Fruit fly (Drosophila melanogaster) whole organism, embryonic: ENCODE measurements around the gene frm.

Experiments
- B-H2 ChIP-seq: fragments of 200-800 bp; sonication (Bioruptor generic); optimal IDR thresholded peaks from 2 replicates; lab custom pipeline; 2018; ENCODE audit warnings: missing biosample characterization, mild to moderate bottlenecking, missing genetic modification characterization
- Bteb2 ChIP-seq: fragments of 200-800 bp; sonication (Bioruptor generic); optimal IDR thresholded peaks from 2 replicates; lab custom pipeline; 2016; ENCODE audit warnings: missing biosample characterization, missing genetic modification characterization
- CG10147 ChIP-seq: fragments of 200-800 bp; sonication (Bioruptor generic); optimal IDR thresholded peaks from 2 replicates; lab custom pipeline; 2019; ENCODE audit warnings: missing biosample characterization, mild to moderate bottlenecking, missing genetic modification characterization, moderate library complexity
- CG10654 ChIP-seq: fragments of 200-800 bp; sonication (Bioruptor generic); optimal IDR thresholded peaks from 2 replicates; lab custom pipeline; 2016; ENCODE audit warnings: missing biosample characterization, missing genetic modification characterization
- CG11247 ChIP-seq: fragments of 200-800 bp; sonication (Bioruptor generic); IDR thresholded peaks from 2 replicates; pipeline ENCODE4 v1.3.6; 2022; ENCODE audit warnings: missing biosample characterization, missing genetic modification characterization
- CG11456 ChIP-seq: fragments of 200-800 bp; sonication (Bioruptor generic); IDR thresholded peaks from 3 replicates; pipeline ENCODE4 v1.3.6; 2022; ENCODE audit warnings: missing biosample characterization, missing genetic modification characterization
- CG12071 ChIP-seq: fragments of 200-800 bp; sonication (Bioruptor generic); optimal IDR thresholded peaks from 3 replicates; lab custom pipeline; 2018; ENCODE audit warnings: missing biosample characterization, mild to moderate bottlenecking, missing genetic modification characterization
- CG13296 ChIP-seq: fragments of 200-800 bp; sonication (Bioruptor generic); optimal IDR thresholded peaks from 3 replicates; lab custom pipeline; 2018; ENCODE audit warnings: missing biosample characterization, mild to moderate bottlenecking, missing genetic modification characterization
- CG15696 ChIP-seq: fragments of 200-800 bp; sonication (Bioruptor generic); optimal IDR thresholded peaks from 2 replicates; lab custom pipeline; 2019; ENCODE audit warnings: missing biosample characterization, mild to moderate bottlenecking, missing genetic modification characterization, moderate library complexity
- CG16863 ChIP-seq: fragments of 200-800 bp; sonication (Bioruptor generic); optimal IDR thresholded peaks from 3 replicates; lab custom pipeline; 2016; ENCODE audit warnings: missing biosample characterization, missing genetic modification characterization
- CG17359 ChIP-seq: fragments of 200-800 bp; sonication (Bioruptor generic); optimal IDR thresholded peaks from 3 replicates; lab custom pipeline; 2018; ENCODE audit warnings: missing biosample characterization, mild to moderate bottlenecking, missing genetic modification characterization, moderate library complexity
- CG18764 ChIP-seq: fragments of 200-800 bp; sonication (Bioruptor generic); optimal IDR thresholded peaks from 3 replicates; lab custom pipeline; 2016; ENCODE audit warnings: missing biosample characterization, missing genetic modification characterization
- CG32767 ChIP-seq: fragments of 200-800 bp; sonication (Bioruptor generic); IDR thresholded peaks from 2 replicates; pipeline ENCODE4 v1.3.6; 2022; ENCODE audit warnings: missing biosample characterization, missing genetic modification characterization
- CG3995 ChIP-seq: fragments of 200-800 bp; sonication (Bioruptor generic); optimal IDR thresholded peaks from 3 replicates; lab custom pipeline; 2016; ENCODE audit warnings: missing biosample characterization, missing genetic modification characterization
- CG4424 ChIP-seq: fragments of 200-800 bp; sonication (Bioruptor generic); optimal IDR thresholded peaks from 3 replicates; lab custom pipeline; 2016; ENCODE audit warnings: missing biosample characterization, missing genetic modification characterization
- CG6813 ChIP-seq: fragments of 200-800 bp; sonication (Bioruptor generic); optimal IDR thresholded peaks from 2 replicates; lab custom pipeline; 2017; ENCODE audit warnings: missing biosample characterization, missing genetic modification characterization, mild to moderate bottlenecking, moderate library complexity, missing genetic modification reagents
- CG8924 ChIP-seq: fragments of 200-800 bp; optimal IDR thresholded peaks from 3 replicates; lab custom pipeline; 2019; ENCODE audit warnings: missing biosample characterization, mild to moderate bottlenecking, missing genetic modification characterization, moderate library complexity
- CG9437 ChIP-seq: fragments of 200-800 bp; sonication (Bioruptor generic); optimal IDR thresholded peaks from 2 replicates; lab custom pipeline; 2018; ENCODE audit warnings: missing biosample characterization, mild to moderate bottlenecking, missing genetic modification characterization
- CG9609 ChIP-seq: fragments of 200-800 bp; sonication (Bioruptor generic); optimal IDR thresholded peaks from 3 replicates; lab custom pipeline; 2016; ENCODE audit warnings: missing biosample characterization, missing genetic modification characterization
- D19B ChIP-seq: fragments of 200-800 bp; sonication (Bioruptor generic); optimal IDR thresholded peaks from 2 replicates; lab custom pipeline; 2017; ENCODE audit warnings: missing biosample characterization, mild to moderate bottlenecking, missing genetic modification characterization
- Doc3 ChIP-seq: fragments of 200-800 bp; sonication (Bioruptor generic); IDR thresholded peaks from 3 replicates; pipeline ENCODE4 v1.3.6; 2022; ENCODE audit warnings: missing biosample characterization, missing genetic modification characterization; ENCODE audit not compliant: partially characterized antibody
- Ets65A ChIP-seq: fragments of 200-800 bp; sonication (Bioruptor generic); peaks from one replicate; lab custom pipeline; 2016; ENCODE audit warnings: missing biosample characterization, missing genetic modification characterization
- H15 ChIP-seq: fragments of 200-800 bp; sonication (Bioruptor generic); IDR thresholded peaks from 3 replicates; pipeline ENCODE4 v1.3.6; 2022; ENCODE audit warnings: missing biosample characterization, missing genetic modification characterization
- HHEX ChIP-seq: fragments of 200-800 bp; sonication (Bioruptor generic); optimal IDR thresholded peaks from 3 replicates; lab custom pipeline; 2017; ENCODE audit warnings: missing biosample characterization, mild to moderate bottlenecking, missing genetic modification characterization, missing genetic modification reagents
- HmgZ ChIP-seq: fragments of 200-800 bp; sonication (Bioruptor generic); optimal IDR thresholded peaks from 2 replicates; lab custom pipeline; 2018; ENCODE audit warnings: missing biosample characterization, mild to moderate bottlenecking, missing genetic modification characterization
- Hmr ChIP-seq: fragments of 200-800 bp; sonication (Bioruptor generic); optimal IDR thresholded peaks from 3 replicates; lab custom pipeline; 2017; ENCODE audit warnings: mild to moderate bottlenecking, missing biosample characterization, missing genetic modification reagents, missing genetic modification characterization
- Hr51 ChIP-seq, 2 experiments: fragments of 200-800 bp; sonication (Bioruptor generic); optimal IDR thresholded peaks; 2 replicates in 1 of 2; 3 replicates in 1 of 2; lab custom pipeline; 2016 to 2018; ENCODE audit warnings: missing biosample characterization in 2 of 2, missing genetic modification characterization in 2 of 2, mild to moderate bottlenecking in 1 of 2, moderate library complexity in 1 of 2
- Hr78 ChIP-seq, 2 experiments: fragments of 200-800 bp in 1 of 2; fragments of >200 bp in 1 of 2; sonication (Bioruptor generic) in 1 of 2; optimal IDR thresholded peaks; 2 replicates each; lab custom pipeline; 2017 to 2019; ENCODE audit warnings: missing biosample characterization in 2 of 2, missing genetic modification characterization in 2 of 2, mild to moderate bottlenecking in 1 of 2, moderate library complexity in 1 of 2
- Max ChIP-seq: fragments of 200-800 bp; sonication (Bioruptor generic); optimal IDR thresholded peaks from 2 replicates; lab custom pipeline; 2016; ENCODE audit warnings: missing biosample characterization, mild to moderate bottlenecking, missing genetic modification characterization
- Med ChIP-seq: fragments of 200-800 bp; sonication (Bioruptor generic); peaks from one replicate; lab custom pipeline; 2016; ENCODE audit warnings: missing biosample characterization, missing genetic modification characterization, mild to moderate bottlenecking, inconsistent platforms, moderate library complexity
- Meics ChIP-seq: fragments of 200-800 bp; sonication (Bioruptor generic); optimal IDR thresholded peaks from 2 replicates; lab custom pipeline; 2017; ENCODE audit warnings: missing biosample characterization, mild to moderate bottlenecking, missing genetic modification characterization
- Nf-YB ChIP-seq: fragments of 200-800 bp; sonication (Bioruptor generic); optimal IDR thresholded peaks from 3 replicates; lab custom pipeline; 2019; ENCODE audit warnings: missing biosample characterization, mild to moderate bottlenecking, missing genetic modification characterization, moderate library complexity
- Pdp1 ChIP-seq, 2 experiments: fragments of 200-800 bp; sonication (Bioruptor generic); optimal IDR thresholded peaks; 3 replicates each; lab custom pipeline; 2016; ENCODE audit warnings: missing biosample characterization in 2 of 2, missing genetic modification characterization in 2 of 2, mild to moderate bottlenecking in 1 of 2, moderate library complexity in 1 of 2
- Ssrp ChIP-seq: fragments of 200-800 bp; sonication (Bioruptor generic); optimal IDR thresholded peaks from 2 replicates; lab custom pipeline; 2018; ENCODE audit warnings: missing biosample characterization, mild to moderate bottlenecking, missing genetic modification characterization, moderate library complexity
- Xbp1 ChIP-seq: fragments of 200-800 bp; sonication (Bioruptor generic); optimal IDR thresholded peaks from 3 replicates; lab custom pipeline; 2016; ENCODE audit warnings: missing biosample characterization, mild to moderate bottlenecking, missing genetic modification characterization
- Xrp1 ChIP-seq: fragments of 200-800 bp; sonication (Bioruptor generic); IDR thresholded peaks from 2 replicates; pipeline ENCODE4 v1.3.6; 2022; ENCODE audit warnings: missing biosample characterization, missing genetic modification characterization
- ab ChIP-seq: fragments of 200-800 bp; sonication (Bioruptor generic); optimal IDR thresholded peaks from 2 replicates; lab custom pipeline; 2016; ENCODE audit warnings: missing biosample characterization, missing genetic modification characterization
- corto ChIP-seq: fragments of 200-800 bp; sonication (Bioruptor generic); optimal IDR thresholded peaks from 2 replicates; lab custom pipeline; 2016; ENCODE audit warnings: missing biosample characterization, mild to moderate bottlenecking, missing genetic modification characterization, moderate library complexity
- dati ChIP-seq: fragments of 200-800 bp; sonication (Bioruptor generic); IDR thresholded peaks from 2 replicates; pipeline ENCODE4 v1.3.6; 2022; ENCODE audit warnings: missing biosample characterization, missing genetic modification characterization
- dmrt99B ChIP-seq: fragments of 200-800 bp; sonication (Bioruptor generic); optimal IDR thresholded peaks from 2 replicates; lab custom pipeline; 2018; ENCODE audit warnings: missing biosample characterization, mild to moderate bottlenecking, missing genetic modification characterization, moderate library complexity
- exex ChIP-seq: fragments of 200-800 bp; sonication (Bioruptor generic); optimal IDR thresholded peaks from 4 replicates; lab custom pipeline; 2018; ENCODE audit warnings: missing biosample characterization, mild to moderate bottlenecking, missing genetic modification characterization, moderate library complexity
- fd64A ChIP-seq: fragments of 200-800 bp; sonication (Bioruptor generic); optimal IDR thresholded peaks from 3 replicates; lab custom pipeline; 2018; ENCODE audit warnings: missing biosample characterization, mild to moderate bottlenecking, missing genetic modification characterization
- fru ChIP-seq: fragments of >200 bp; optimal IDR thresholded peaks from 2 replicates; lab custom pipeline; 2017
- gfzf ChIP-seq: fragments of 200-800 bp; sonication (Bioruptor generic); optimal IDR thresholded peaks from 2 replicates; lab custom pipeline; 2016; ENCODE audit warnings: missing biosample characterization, mild to moderate bottlenecking, missing genetic modification characterization, moderate library complexity
- nau ChIP-seq: fragments of 200-800 bp; sonication (Bioruptor generic); optimal IDR thresholded peaks from 3 replicates; lab custom pipeline; 2017; ENCODE audit warnings: missing biosample characterization, mild to moderate bottlenecking, missing genetic modification characterization, missing genetic modification reagents
- schlank ChIP-seq: fragments of 200-800 bp; sonication (Bioruptor generic); optimal IDR thresholded peaks from 2 replicates; lab custom pipeline; 2018; ENCODE audit warnings: missing biosample characterization, mild to moderate bottlenecking, missing genetic modification characterization
- slou ChIP-seq: fragments of 200-800 bp; sonication (Bioruptor generic); optimal IDR thresholded peaks from 3 replicates; lab custom pipeline; 2016; ENCODE audit warnings: missing biosample characterization, missing genetic modification characterization
- sqz ChIP-seq: fragments of 200-800 bp; sonication (Bioruptor generic); optimal IDR thresholded peaks from 3 replicates; lab custom pipeline; 2018; ENCODE audit warnings: missing biosample characterization, mild to moderate bottlenecking, missing genetic modification characterization
- usp ChIP-seq: fragments of >200 bp; optimal IDR thresholded peaks from 2 replicates; lab custom pipeline; 2017; ENCODE audit warnings: missing biosample characterization, missing genetic modification characterization
- zf30C ChIP-seq: fragments of 200-800 bp; sonication (Bioruptor generic); optimal IDR thresholded peaks from 3 replicates; lab custom pipeline; 2018; ENCODE audit warnings: missing biosample characterization, mild to moderate bottlenecking, missing genetic modification characterization

Gene frm

dm6 chr3L:5583295-5583707 lies 32.3 kb upstream of the frm start (continued):
- TF ChIP-seq CG17359 (tag; lab: Kevin White, UChicago) = peak; percentile 84
- peak; percentile 80 for TF ChIP-seq Hmr (GFP tag; lab: Kevin White, UChicago)
- TF ChIP-seq Bteb2 = peak; percentile 67
- TF ChIP-seq CG10654 = peak; percentile 87
- TF ChIP-seq CG11247 (GFP tag; lab: Robert Waterston, UW) = peak; percentile 93
- TF ChIP-seq Ssrp = peak; percentile 87
- peak; percentile 84 for TF ChIP-seq zf30C
- peak; percentile 62 for TF ChIP-seq CG9437 (GFP tag; lab: Kevin White, UChicago)
- no peak for TF ChIP-seq nau (GFP tag; lab: Kevin White, UChicago)
- peak; percentile 74 for TF ChIP-seq Max (GFP tag; lab: Kevin White, UChicago)
- peak; percentile 80 for TF ChIP-seq CG8924 (tag; lab: Kevin White, UChicago)
- TF ChIP-seq CG9609 (GFP tag; lab: Kevin White, UChicago) = peak; percentile 89
- peak; percentile 94 for TF ChIP-seq CG11456
- peak; percentile 78 for TF ChIP-seq CG18764
- TF ChIP-seq H15 (GFP tag; lab: Robert Waterston, UW) = peak; percentile 88
- peak; percentile 100 for TF ChIP-seq Ets65A (GFP tag; lab: Kevin White, UChicago)
- TF ChIP-seq Doc3 (GFP tag; lab: Robert Waterston, UW) = peak; percentile 85
- no peak for TF ChIP-seq sqz (GFP tag; lab: Kevin White, UChicago)
- TF ChIP-seq fru (lab: Kevin White, UChicago) = no peak
- no peak for TF ChIP-seq dmrt99B (tag; lab: Kevin White, UChicago)
- TF ChIP-seq gfzf (GFP tag; lab: Kevin White, UChicago) = peak; percentile 74
- peak; percentile 80 for TF ChIP-seq dati (GFP tag; lab: Robert Waterston, UW)
- no peak for TF ChIP-seq CG12071
- TF ChIP-seq HmgZ = peak; percentile 88
- peak; percentile 63 for TF ChIP-seq schlank (tag; lab: Kevin White, UChicago)
- peak in 1 of 2 experiments; percentile 91 for TF ChIP-seq Pdp1 (GFP tag; optimal IDR thresholded peaks at IDR 0.05; lab: Kevin White, UChicago)
- TF ChIP-seq CG6813 (GFP tag; lab: Kevin White, UChicago) = no peak
- no peak for TF ChIP-seq exex
- TF ChIP-seq Hr78 (GFP tag; optimal IDR thresholded peaks at IDR 0.05; lab: Kevin White, UChicago) = no peak
- TF ChIP-seq HHEX (GFP tag; lab: Kevin White, UChicago) = peak; percentile 69
- no peak for TF ChIP-seq CG13296 (GFP tag; lab: Kevin White, UChicago)
- peak; percentile 70 for TF ChIP-seq CG3995 (GFP tag; lab: Kevin White, UChicago)
- peak; percentile 46 for TF ChIP-seq Nf-YB (GFP tag; lab: Kevin White, UChicago)
- peak; percentile 79 for TF ChIP-seq Meics
- TF ChIP-seq fd64A (GFP tag; lab: Kevin White, UChicago) = peak; percentile 25
- TF ChIP-seq CG16863 (GFP tag; lab: Kevin White, UChicago) = peak; percentile 75
- peak; percentile 53 for TF ChIP-seq slou (GFP tag; lab: Kevin White, UChicago)
- no peak for TF ChIP-seq CG10147 (GFP tag; lab: Kevin White, UChicago)
- peak; percentile 84 for TF ChIP-seq ab (GFP tag; lab: Kevin White, UChicago)
- TF ChIP-seq Hr51 (GFP tag; optimal IDR thresholded peaks at IDR 0.05; lab: Kevin White, UChicago) = peak in 1 of 2 experiments; percentile 83
- peak; percentile 89 for TF ChIP-seq Xrp1
- TF ChIP-seq B-H2 = no peak
- TF ChIP-seq CG32767 (GFP tag; lab: Robert Waterston, UW) = 0 out of 2 replicates have a peak, but pooled peaks have one; percentile 32
- peak; percentile 82 for TF ChIP-seq CG4424 (GFP tag; lab: Kevin White, UChicago)
- TF ChIP-seq corto = no peak
- peak; percentile 89 for TF ChIP-seq Xbp1 (GFP tag; lab: Kevin White, UChicago)
- TF ChIP-seq Med = peak; percentile 98
- TF ChIP-seq usp (GFP tag; lab: Kevin White, UChicago) = no peak
- peak; percentile 82 for TF ChIP-seq CG15696 (tag; lab: Kevin White, UChicago)
- no peak for TF ChIP-seq D19B (GFP tag; lab: Kevin White, UChicago)
